Fruit fly (Drosophila melanogaster) whole organism, embryonic: ENCODE results near the gene gukh.

Experiments used
- ATbp ChIP-seq: fragments of 200-800 bp; sonication (Bioruptor generic); optimal IDR thresholded peaks from 2 replicates; lab custom pipeline; 2017; ENCODE audit warnings: missing biosample characterization, mild to moderate bottlenecking, missing genetic modification characterization, missing genetic modification reagents
- Bteb2 ChIP-seq: fragments of 200-800 bp; sonication (Bioruptor generic); optimal IDR thresholded peaks from 2 replicates; lab custom pipeline; 2016; ENCODE audit warnings: missing biosample characterization, missing genetic modification characterization
- C15 ChIP-seq: fragments of 200-800 bp; sonication (Bioruptor generic); IDR thresholded peaks from 3 replicates; pipeline ENCODE4 v1.3.6; 2022; ENCODE audit warnings: missing biosample characterization, missing genetic modification characterization
- CG10209 ChIP-seq: fragments of 200-800 bp; sonication (Bioruptor generic); optimal IDR thresholded peaks from 3 replicates; lab custom pipeline; 2017; ENCODE audit warnings: missing biosample characterization, mild to moderate bottlenecking, missing genetic modification characterization, missing genetic modification reagents
- CG10274 ChIP-seq: fragments of 200-800 bp; sonication (Bioruptor generic); optimal IDR thresholded peaks from 3 replicates; lab custom pipeline; 2017; ENCODE audit warnings: missing biosample characterization, mild to moderate bottlenecking, missing genetic modification characterization
- CG11085 ChIP-seq: fragments of 200-800 bp; sonication (Bioruptor generic); IDR thresholded peaks from 2 replicates; pipeline ENCODE4 v1.3.6; 2022; ENCODE audit warnings: missing biosample characterization, missing genetic modification characterization
- CG11695 ChIP-seq: fragments of 200-800 bp; sonication (Bioruptor generic); IDR thresholded peaks from 3 replicates; pipeline ENCODE4 v1.3.6; 2022; ENCODE audit warnings: missing biosample characterization, missing genetic modification characterization
- CG14860 ChIP-seq: fragments of 200-800 bp; sonication (Bioruptor generic); IDR thresholded peaks from 3 replicates; pipeline ENCODE4 v1.3.6; 2022; ENCODE audit warnings: missing biosample characterization, missing genetic modification characterization; ENCODE audit not compliant: partially characterized antibody
- CG15514 ChIP-seq: fragments of 200-800 bp; sonication (Bioruptor generic); optimal IDR thresholded peaks from 3 replicates; lab custom pipeline; 2017; ENCODE audit warnings: missing biosample characterization, missing genetic modification characterization, mild to moderate bottlenecking, moderate library complexity, missing genetic modification reagents
- CG15696 ChIP-seq: fragments of 200-800 bp; sonication (Bioruptor generic); optimal IDR thresholded peaks from 2 replicates; lab custom pipeline; 2019; ENCODE audit warnings: missing biosample characterization, mild to moderate bottlenecking, missing genetic modification characterization, moderate library complexity
- CG16779 ChIP-seq: fragments of 200-800 bp; sonication (Bioruptor generic); IDR thresholded peaks from 2 replicates; pipeline ENCODE4 v1.3.6; 2022; ENCODE audit warnings: missing biosample characterization, missing genetic modification characterization
- CG17359 ChIP-seq: fragments of 200-800 bp; sonication (Bioruptor generic); optimal IDR thresholded peaks from 3 replicates; lab custom pipeline; 2018; ENCODE audit warnings: missing biosample characterization, mild to moderate bottlenecking, missing genetic modification characterization, moderate library complexity
- CG17912 ChIP-seq: fragments of 200-800 bp; sonication (Bioruptor generic); optimal IDR thresholded peaks from 2 replicates; lab custom pipeline; 2018; ENCODE audit warnings: missing biosample characterization, mild to moderate bottlenecking, missing genetic modification characterization
- CG2875 ChIP-seq: fragments of 200-800 bp; sonication (Bioruptor generic); optimal IDR thresholded peaks from 2 replicates; lab custom pipeline; 2017; ENCODE audit warnings: missing biosample characterization, mild to moderate bottlenecking, missing genetic modification characterization, missing genetic modification reagents
- CG3847 ChIP-seq: fragments of 200-800 bp; sonication (Bioruptor generic); IDR thresholded peaks from 2 replicates; pipeline ENCODE4 v1.3.6; 2022; ENCODE audit warnings: missing biosample characterization, missing genetic modification characterization
- CG6272 ChIP-seq: fragments of 200-800 bp; sonication (Bioruptor generic); IDR thresholded peaks from 2 replicates; pipeline ENCODE4 v1.3.6; 2022; ENCODE audit warnings: missing biosample characterization, missing genetic modification characterization
- CG6683 ChIP-seq: fragments of 200-800 bp; sonication (Bioruptor generic); optimal IDR thresholded peaks from 2 replicates; lab custom pipeline; 2017; ENCODE audit warnings: missing biosample characterization, mild to moderate bottlenecking, missing genetic modification characterization, missing genetic modification reagents
- Eip74EF ChIP-seq, 2 experiments: fragments of 200-800 bp in 1 of 2; fragments of >200 bp in 1 of 2; sonication (Bioruptor generic) in 1 of 2; optimal IDR thresholded peaks; 2 replicates each; lab custom pipeline; 2017 to 2019; ENCODE audit warnings: missing biosample characterization in 2 of 2, missing genetic modification characterization in 2 of 2, mild to moderate bottlenecking in 1 of 2, moderate library complexity in 1 of 2
- Ets97D ChIP-seq: fragments of 200-800 bp; sonication (Bioruptor generic); optimal IDR thresholded peaks from 3 replicates; lab custom pipeline; 2016; ENCODE audit warnings: missing biosample characterization, missing genetic modification characterization
- Hr51 ChIP-seq, 2 experiments: fragments of 200-800 bp; sonication (Bioruptor generic); optimal IDR thresholded peaks; 2 replicates in 1 of 2; 3 replicates in 1 of 2; lab custom pipeline; 2016 to 2018; ENCODE audit warnings: missing biosample characterization in 2 of 2, missing genetic modification characterization in 2 of 2, mild to moderate bottlenecking in 1 of 2, moderate library complexity in 1 of 2
- Hr78 ChIP-seq, 2 experiments: fragments of 200-800 bp in 1 of 2; fragments of >200 bp in 1 of 2; sonication (Bioruptor generic) in 1 of 2; optimal IDR thresholded peaks; 2 replicates each; lab custom pipeline; 2017 to 2019; ENCODE audit warnings: missing biosample characterization in 2 of 2, missing genetic modification characterization in 2 of 2, mild to moderate bottlenecking in 1 of 2, moderate library complexity in 1 of 2
- Myb ChIP-seq: fragments of 200-800 bp; sonication (Bioruptor generic); optimal IDR thresholded peaks from 2 replicates; lab custom pipeline; 2016; ENCODE audit warnings: missing biosample characterization, missing genetic modification characterization
- NC2α ChIP-seq: fragments of 200-800 bp; sonication (Bioruptor generic); optimal IDR thresholded peaks from 2 replicates; lab custom pipeline; 2016; ENCODE audit warnings: missing biosample characterization, missing genetic modification characterization
- Oaz ChIP-seq: fragments of 200-800 bp; sonication (Bioruptor generic); IDR thresholded peaks from 2 replicates; pipeline ENCODE4 v1.3.6; 2022; ENCODE audit warnings: missing biosample characterization, missing genetic modification characterization
- Sin3A ChIP-seq: fragments of >200 bp; optimal IDR thresholded peaks from 2 replicates; lab custom pipeline; 2018
- Spps ChIP-seq: fragments of 200-800 bp; sonication (Bioruptor generic); optimal IDR thresholded peaks from 2 replicates; lab custom pipeline; 2018; ENCODE audit warnings: missing biosample characterization, mild to moderate bottlenecking, missing genetic modification characterization
- az2 ChIP-seq: fragments of 200-800 bp; sonication (Bioruptor generic); optimal IDR thresholded peaks from 3 replicates; lab custom pipeline; 2016; ENCODE audit warnings: missing biosample characterization, missing genetic modification characterization
- btn ChIP-seq: fragments of 200-800 bp; sonication (Bioruptor generic); optimal IDR thresholded peaks from 2 replicates; lab custom pipeline; 2016; ENCODE audit warnings: missing biosample characterization, missing genetic modification characterization
- cato ChIP-seq: fragments of 200-800 bp; sonication (Bioruptor generic); optimal IDR thresholded peaks from 2 replicates; lab custom pipeline; 2016; ENCODE audit warnings: missing biosample characterization, missing genetic modification characterization, borderline replicate concordance
- caup ChIP-seq: fragments of 200-800 bp; sonication (Bioruptor generic); optimal IDR thresholded peaks from 3 replicates; lab custom pipeline; 2017; ENCODE audit warnings: missing biosample characterization, mild to moderate bottlenecking, missing genetic modification characterization, moderate library complexity; ENCODE audit not compliant: severe bottlenecking
- crp ChIP-seq, 2 experiments: fragments of 200-800 bp; sonication (Bioruptor generic); optimal IDR thresholded peaks; 2 replicates in 1 of 2; 3 replicates in 1 of 2; lab custom pipeline; 2017; ENCODE audit warnings: missing biosample characterization in 2 of 2, missing genetic modification characterization in 2 of 2, mild to moderate bottlenecking in 1 of 2, moderate library complexity in 1 of 2
- dimm ChIP-seq: fragments of 200-800 bp; sonication (Bioruptor generic); IDR thresholded peaks from 2 replicates; pipeline ENCODE4 v1.3.6; 2022; ENCODE audit warnings: missing biosample characterization, missing genetic modification characterization
- emc ChIP-seq: fragments of 200-800 bp; sonication (Bioruptor generic); optimal IDR thresholded peaks from 2 replicates; lab custom pipeline; 2016; ENCODE audit warnings: missing biosample characterization, missing genetic modification characterization
- eve ChIP-seq, 2 experiments: fragments of >200 bp; optimal IDR thresholded peaks; 2 replicates each; lab custom pipeline; 2017; ENCODE audit warnings: missing biosample characterization in 2 of 2, missing genetic modification characterization in 2 of 2
- fd3F ChIP-seq: fragments of 200-800 bp; sonication (Bioruptor generic); optimal IDR thresholded peaks from 2 replicates; lab custom pipeline; 2018; ENCODE audit warnings: missing biosample characterization, mild to moderate bottlenecking, missing genetic modification characterization, moderate library complexity
- fd64A ChIP-seq: fragments of 200-800 bp; sonication (Bioruptor generic); optimal IDR thresholded peaks from 3 replicates; lab custom pipeline; 2018; ENCODE audit warnings: missing biosample characterization, mild to moderate bottlenecking, missing genetic modification characterization
- her ChIP-seq: fragments of 200-800 bp; sonication (Bioruptor generic); optimal IDR thresholded peaks from 2 replicates; lab custom pipeline; 2016; ENCODE audit warnings: missing biosample characterization, missing genetic modification characterization
- jumu ChIP-seq: fragments of 200-800 bp; sonication (Bioruptor generic); optimal IDR thresholded peaks from 3 replicates; lab custom pipeline; 2016; ENCODE audit warnings: missing biosample characterization, missing genetic modification characterization
- klu ChIP-seq: fragments of 200-800 bp; sonication (Bioruptor generic); IDR thresholded peaks from 2 replicates; pipeline ENCODE4 v1.3.6; 2022; ENCODE audit warnings: missing biosample characterization, missing genetic modification characterization
- lilli ChIP-seq: fragments of 200-800 bp; sonication (Bioruptor generic); optimal IDR thresholded peaks from 3 replicates; lab custom pipeline; 2016; ENCODE audit warnings: missing biosample characterization, missing genetic modification characterization
- lov ChIP-seq, 2 experiments: fragments of 200-800 bp in 1 of 2; fragments of >200 bp in 1 of 2; sonication (Bioruptor generic) in 1 of 2; IDR thresholded peaks in 1 of 2; optimal IDR thresholded peaks in 1 of 2; 2 replicates in 1 of 2; 3 replicates in 1 of 2; pipeline versions ENCODE4 v1.3.6 to Lab custom; 2017 to 2022; ENCODE audit warnings: missing biosample characterization in 1 of 2, missing genetic modification characterization in 1 of 2
- luna ChIP-seq: fragments of 200-800 bp; sonication (Bioruptor generic); optimal IDR thresholded peaks from 2 replicates; lab custom pipeline; 2016; ENCODE audit warnings: missing biosample characterization, missing genetic modification characterization
- p53 ChIP-seq: fragments of 200-800 bp; sonication (Bioruptor generic); optimal IDR thresholded peaks from 2 replicates; lab custom pipeline; 2016; ENCODE audit warnings: missing biosample characterization, missing genetic modification characterization
- sens ChIP-seq: fragments of 200-800 bp; sonication (Bioruptor generic); peaks from one replicate; lab custom pipeline; 2016; ENCODE audit warnings: missing biosample characterization, missing genetic modification characterization
- sisA ChIP-seq: fragments of 200-800 bp; sonication (Bioruptor generic); IDR thresholded peaks from 2 replicates; pipeline ENCODE4 v1.3.6; 2022; ENCODE audit warnings: missing biosample characterization, missing genetic modification characterization
- sr ChIP-seq: fragments of 200-800 bp; sonication (Bioruptor generic); IDR thresholded peaks from 3 replicates; pipeline ENCODE4 v1.3.6; 2022; ENCODE audit warnings: missing biosample characterization, missing genetic modification characterization
- stc ChIP-seq: fragments of 200-800 bp; sonication (Bioruptor generic); IDR thresholded peaks from 2 replicates; pipeline ENCODE4 v1.3.6; 2022; ENCODE audit warnings: missing biosample characterization, missing genetic modification characterization
- tup ChIP-seq: fragments of 200-800 bp; sonication (Bioruptor generic); optimal IDR thresholded peaks from 2 replicates; lab custom pipeline; 2016; ENCODE audit warnings: missing biosample characterization, mild to moderate bottlenecking, missing genetic modification characterization, moderate library complexity
- twi ChIP-seq: fragments of 200-800 bp; optimal IDR thresholded peaks from 2 replicates; lab custom pipeline; 2019; ENCODE audit warnings: missing biosample characterization, mild to moderate bottlenecking, missing genetic modification characterization, moderate library complexity
- usp ChIP-seq: fragments of >200 bp; optimal IDR thresholded peaks from 2 replicates; lab custom pipeline; 2017; ENCODE audit warnings: missing biosample characterization, missing genetic modification characterization

gukh gene

dm6 chr3R:19031210-19031609 lies 47.4 kb downstream of the gukh start, which contains the start of the genes Prp18 and CG6013 (continued):
- TF ChIP-seq sens (peak; percentile 28), CG11085 (GFP tag; lab: Robert Waterston, UW) (no peak), usp (GFP tag; lab: Kevin White, UChicago) (no peak), lov (optimal IDR thresholded peaks at IDR 0.05; lab: Kevin White, UChicago) (no peak), lov (GFP tag; IDR thresholded peaks at IDR 0.05; lab: Robert Waterston, UW) (no peak), CG17912 (GFP tag; lab: Kevin White, UChicago) (no peak), her (no peak), CG6272 (no peak), CG10209 (GFP tag; lab: Kevin White, UChicago) (peak; percentile 21), Ets97D (no peak), Eip74EF (GFP tag; optimal IDR thresholded peaks at IDR 0.05; lab: Kevin White, UChicago) (peak in 1 of 2 experiments; percentile 9), CG10274 (no peak), klu (no peak), sr (GFP tag; lab: Robert Waterston, UW) (no peak), emc (GFP tag; lab: Kevin White, UChicago) (no peak), CG15696 (tag; lab: Kevin White, UChicago) (peak; percentile 76), caup (peak; percentile 18), crp (GFP tag; optimal IDR thresholded peaks at IDR 0.05; lab: Kevin White, UChicago) (peak in 1 of 2 experiments; percentile 43), fd3F (GFP tag; lab: Kevin White, UChicago) (peak; percentile 63), p53 (GFP tag; lab: Kevin White, UChicago) (no peak), Sin3A (lab: Kevin White, UChicago) (no peak), Hr51 (GFP tag; optimal IDR thresholded peaks at IDR 0.05; lab: Kevin White, UChicago) (peak in 1 of 2 experiments; percentile 68), luna (no peak), CG14860 (no peak), stc (GFP tag; lab: Robert Waterston, UW) (no peak), tup (GFP tag; lab: Kevin White, UChicago) (no peak), sisA (GFP tag; lab: Robert Waterston, UW) (no peak; the same call in 1 of the 2 replicates), eve (GFP tag; optimal IDR thresholded peaks at IDR 0.05; lab: Kevin White, UChicago) (no peak), twi (tag; lab: Kevin White, UChicago) (peak; percentile 56), Spps (tag; lab: Kevin White, UChicago) (peak; percentile 22), Myb (GFP tag; lab: Kevin White, UChicago) (no peak), fd64A (GFP tag; lab: Kevin White, UChicago) (no peak), ATbp (no peak), CG16779 (GFP tag; lab: Robert Waterston, UW) (no peak), Oaz (GFP tag; lab: Robert Waterston, UW) (no peak), CG11695 (peak; percentile 35; the same call in 1 of the 3 replicates), az2 (GFP tag; lab: Kevin White, UChicago) (peak; percentile 21), Hr78 (GFP tag; optimal IDR thresholded peaks at IDR 0.05; lab: Kevin White, UChicago) (no peak), CG6683 (peak; percentile 15), cato (GFP tag; lab: Kevin White, UChicago) (no peak), CG17359 (tag; lab: Kevin White, UChicago) (peak; percentile 54), CG15514 (GFP tag; lab: Kevin White, UChicago) (peak; percentile 37), btn (GFP tag; lab: Kevin White, UChicago) (no peak), CG2875 (GFP tag; lab: Kevin White, UChicago) (no peak), C15 (GFP tag; lab: Robert Waterston, UW) (no peak), dimm (GFP tag; lab: Robert Waterston, UW) (no peak), jumu (no peak), NC2α (GFP tag; lab: Kevin White, UChicago) (no peak), Bteb2 (no peak), lilli (GFP tag; lab: Kevin White, UChicago) (no peak), CG3847 (GFP tag; lab: Robert Waterston, UW) (0 out of 2 replicates have a peak, but pooled peaks have one; percentile 34)
